Worm (Caenorhabditis elegans): Measurements from ENCODE around the gene sec-31.
"Not testable (repeated sequence)": the region's sequence is repeated elsewhere in the genome, so short reads cannot be mapped to it uniquely, and the experiment has no call there.

sec-31 gene

ce11 chrIV:11332751-11333150, 38.8 kb downstream of the sec-31 start, which contains the start of gene sart-3:
Gene sart-3 (minus strand): TSS chrIV:11332969.
- TF ChIP-seq lsy-2 (tag; optimal IDR thresholded peaks at IDR 0.05) = no peak
- no peak for TF ChIP-seq lin-39 (tag; optimal IDR thresholded peaks at IDR 0.05)
- TF ChIP-seq C34F6.9 (tag; optimal IDR thresholded peaks at IDR 0.05) = peak; percentile 47
- TF ChIP-seq unc-55 (GFP tag; optimal IDR thresholded peaks at IDR 0.05) = peak; percentile 58
- no peak for TF ChIP-seq egl-27 (tag; optimal IDR thresholded peaks at IDR 0.05)
- TF ChIP-seq lin-13 (GFP tag; optimal IDR thresholded peaks at IDR 0.05) = no peak
- TF ChIP-seq nhr-237 (tag; optimal IDR thresholded peaks at IDR 0.05) = no peak

ce11 chrIV:11329269-11329668, 42.3 kb downstream of the sec-31 start, which contains the start of gene leo-1:
Gene leo-1 (minus strand): TSS chrIV:11329369.
- TF ChIP-seq zag-1 (tag; optimal IDR thresholded peaks at IDR 0.05) = no peak
- TF ChIP-seq ama-1 (optimal IDR thresholded peaks at IDR 0.05) = no peak
- TF ChIP-seq lin-39 (tag; optimal IDR thresholded peaks at IDR 0.05) = no peak
- TF ChIP-seq C34F6.9 (tag; optimal IDR thresholded peaks at IDR 0.05) = no peak
- TF ChIP-seq unc-62 (GFP tag; optimal IDR thresholded peaks at IDR 0.05) = no peak
- no peak for TF ChIP-seq egl-27 (tag; optimal IDR thresholded peaks at IDR 0.05)
- TF ChIP-seq R02D3.7 (tag; optimal IDR thresholded peaks at IDR 0.05) = no peak
- no peak for TF ChIP-seq ceh-82 (tag; optimal IDR thresholded peaks at IDR 0.05)
- no peak for TF ChIP-seq sem-4 (tag; optimal IDR thresholded peaks at IDR 0.05)
- no peak for TF ChIP-seq sma-3 (GFP tag; optimal IDR thresholded peaks at IDR 0.05)
- no peak for TF ChIP-seq crh-2 (tag; optimal IDR thresholded peaks at IDR 0.05)
- TF ChIP-seq sma-9 (GFP tag; optimal IDR thresholded peaks at IDR 0.05) = no peak
- TF ChIP-seq sma-9 (tag; optimal IDR thresholded peaks at IDR 0.05) = no peak
- no peak for TF ChIP-seq ztf-4 (tag; optimal IDR thresholded peaks at IDR 0.05)
- TF ChIP-seq mbf-1 (tag; optimal IDR thresholded peaks at IDR 0.05) = no peak
- no peak for TF ChIP-seq nhr-23 (tag; optimal IDR thresholded peaks at IDR 0.05)
- no peak for TF ChIP-seq mdl-1 (tag; optimal IDR thresholded peaks at IDR 0.05)
- TF ChIP-seq mab-5 (tag; optimal IDR thresholded peaks at IDR 0.05) = no peak
- TF ChIP-seq aly-2 (tag; optimal IDR thresholded peaks at IDR 0.05) = no peak

- TF ChIP-seq R02D3.7 (tag; optimal IDR thresholded peaks at IDR 0.05) = no peak
- TF ChIP-seq mbf-1 (tag; optimal IDR thresholded peaks at IDR 0.05) = no peak
- TF ChIP-seq egl-27 (tag; optimal IDR thresholded peaks at IDR 0.05) = no peak
- TF ChIP-seq crh-2 (tag; optimal IDR thresholded peaks at IDR 0.05) = no peak
- TF ChIP-seq mdl-1 (tag; optimal IDR thresholded peaks at IDR 0.05) = no peak
- no peak for TF ChIP-seq sma-9 (GFP tag; optimal IDR thresholded peaks at IDR 0.05)
- TF ChIP-seq sma-9 (tag; optimal IDR thresholded peaks at IDR 0.05) = no peak
- TF ChIP-seq unc-39 (tag; optimal IDR thresholded peaks at IDR 0.05) = no peak
- no peak for TF ChIP-seq nhr-25 (tag; optimal IDR thresholded peaks at IDR 0.05)
- no peak for TF ChIP-seq sem-4 (tag; optimal IDR thresholded peaks at IDR 0.05)
- no peak for TF ChIP-seq ama-1 (optimal IDR thresholded peaks at IDR 0.05)
- no peak for TF ChIP-seq C34F6.9 (tag; optimal IDR thresholded peaks at IDR 0.05)
- TF ChIP-seq zag-1 (tag; optimal IDR thresholded peaks at IDR 0.05) = no peak
- TF ChIP-seq ceh-16 (tag; optimal IDR thresholded peaks at IDR 0.05) = no peak
- TF ChIP-seq lin-39 (tag; optimal IDR thresholded peaks at IDR 0.05) = no peak
- TF ChIP-seq aly-2 (tag; optimal IDR thresholded peaks at IDR 0.05) = no peak
- TF ChIP-seq nhr-12 (tag; optimal IDR thresholded peaks at IDR 0.05) = no peak
Measured at ce11 chrIV:11326939-11327565, 44.5 kb downstream of the sec-31 start, which contains the start of gene B0035.21. Gene B0035.21 (plus strand): TSS chrIV:11327260.

ce11 chrIV:11324741-11325140, 46.9 kb downstream of the sec-31 start, which contains the start of gene his-48:
Gene his-48 (plus strand): TSS chrIV:11324745.
- not testable (repeated sequence) for TF ChIP-seq Y55F3AM.14 (GFP tag; optimal IDR thresholded peaks at IDR 0.05); alr-1 (tag; optimal IDR thresholded peaks at IDR 0.05); lsy-2 (tag; optimal IDR thresholded peaks at IDR 0.05)

- TF ChIP-seq aly-2 (tag; optimal IDR thresholded peaks at IDR 0.05) (no peak), lin-39 (tag; optimal IDR thresholded peaks at IDR 0.05) (no peak), ztf-4 (tag; optimal IDR thresholded peaks at IDR 0.05) (no peak), nhr-129 (tag; optimal IDR thresholded peaks at IDR 0.05) (no peak), Y55F3AM.14 (GFP tag; optimal IDR thresholded peaks at IDR 0.05) (no peak), dmd-4 (tag; optimal IDR thresholded peaks at IDR 0.05) (no peak), unc-62 (GFP tag; optimal IDR thresholded peaks at IDR 0.05) (no peak), zag-1 (tag; optimal IDR thresholded peaks at IDR 0.05) (no peak), blmp-1 (tag; optimal IDR thresholded peaks at IDR 0.05; ENCODE audit: insufficient read depth) (no peak), nhr-21 (tag; optimal IDR thresholded peaks at IDR 0.05) (no peak), nhr-12 (tag; optimal IDR thresholded peaks at IDR 0.05) (no peak), ZK546.5 (tag; optimal IDR thresholded peaks at IDR 0.05) (no peak), ceh-16 (tag; optimal IDR thresholded peaks at IDR 0.05) (no peak), alr-1 (tag; optimal IDR thresholded peaks at IDR 0.05) (no peak), elt-3 (tag; optimal IDR thresholded peaks at IDR 0.05) (no peak), mbf-1 (tag; optimal IDR thresholded peaks at IDR 0.05) (no peak), sma-9 (GFP tag; optimal IDR thresholded peaks at IDR 0.05) (no peak), sma-9 (tag; optimal IDR thresholded peaks at IDR 0.05) (no peak), nhr-77 (tag; optimal IDR thresholded peaks at IDR 0.05) (no peak)
Measured at ce11 chrIV:11323666-11324065, 47.9 kb downstream of the sec-31 start.

Measured in whole organism, L2 larva.